Fruit fly (Drosophila melanogaster): ENCODE results near the gene Arf1.

Gene Arf1

dm6 chr3L:22871845-22872361 lies at the start of gene Arf1, which contains the start of gene CG11109 (continued):
- TF ChIP-seq nau (GFP tag; optimal IDR thresholded peaks at IDR 0.05) = peak; percentile 1
- no peak for TF ChIP-seq Neu2 (GFP tag; optimal IDR thresholded peaks at IDR 0.05; ENCODE audit: borderline replicate concordance)
- peak; percentile 7 for TF ChIP-seq gfzf (GFP tag; optimal IDR thresholded peaks at IDR 0.05)
- TF ChIP-seq Dad (GFP tag; optimal IDR thresholded peaks at IDR 0.05) = no peak
- no peak for TF ChIP-seq CG11093 (GFP tag; IDR thresholded peaks at IDR 0.05)
- no peak for TF ChIP-seq odd (GFP tag; optimal IDR thresholded peaks at IDR 0.05)
- peak; percentile 11 for TF ChIP-seq Fer1 (GFP tag; optimal IDR thresholded peaks at IDR 0.05)
- TF ChIP-seq CG1603 (tag; optimal IDR thresholded peaks at IDR 0.05) = peak; percentile 75
- peak; percentile 70 for TF ChIP-seq CG34224 (GFP tag; IDR thresholded peaks at IDR 0.05; ENCODE audit: partially characterized antibody)
- peak; percentile 19 for TF ChIP-seq nmo (GFP tag; optimal IDR thresholded peaks at IDR 0.05)
- peak; percentile 7 for TF ChIP-seq sqz (GFP tag; optimal IDR thresholded peaks at IDR 0.05)
- TF ChIP-seq CG14860 (GFP tag; IDR thresholded peaks at IDR 0.05; ENCODE audit: partially characterized antibody) = peak; percentile 60
- peak; percentile 44; the same call in 1 of the 2 replicates for TF ChIP-seq inv (GFP tag; IDR thresholded peaks at IDR 0.05; ENCODE audit: partially characterized antibody)
- peak; percentile 27; the same call in 1 of the 2 replicates for TF ChIP-seq onecut (GFP tag; IDR thresholded peaks at IDR 0.05)
- no peak for TF ChIP-seq CG7786 (GFP tag; optimal IDR thresholded peaks at IDR 0.05)
- 0 out of 3 replicates have a peak, but pooled peaks have one; percentile 11 for TF ChIP-seq CG2199 (GFP tag; IDR thresholded peaks at IDR 0.05)
- no peak for TF ChIP-seq CG16863 (GFP tag; optimal IDR thresholded peaks at IDR 0.05)
- peak; percentile 82 for TF ChIP-seq bbx (GFP tag; IDR thresholded peaks at IDR 0.05; ENCODE audit: partially characterized antibody)
- peak; percentile 7; the same call in 1 of the 3 replicates for TF ChIP-seq hb (GFP tag; IDR thresholded peaks at IDR 0.05; ENCODE audit: partially characterized antibody)
- TF ChIP-seq CG17328 (GFP tag; IDR thresholded peaks at IDR 0.05) = no peak
- TF ChIP-seq Nf-YB (GFP tag; optimal IDR thresholded peaks at IDR 0.05) = no peak
- peak; percentile 15 for TF ChIP-seq CG15479 (GFP tag; optimal IDR thresholded peaks at IDR 0.05)
- TF ChIP-seq nerfin-1 (tag; optimal IDR thresholded peaks at IDR 0.05) = peak; percentile 29
- no peak for TF ChIP-seq crc (GFP tag; optimal IDR thresholded peaks at IDR 0.05)
- TF ChIP-seq CG12219 (GFP tag; optimal IDR thresholded peaks at IDR 0.05) = peak; percentile 0
- TF ChIP-seq unc-4 (GFP tag; IDR thresholded peaks at IDR 0.05; ENCODE audit: partially characterized antibody) = peak; percentile 37
- TF ChIP-seq CG10321 (GFP tag; IDR thresholded peaks at IDR 0.05) = peak; percentile 93
- TF ChIP-seq CG1024 (GFP tag; IDR thresholded peaks at IDR 0.05) = no peak
- TF ChIP-seq CG13123 (GFP tag; optimal IDR thresholded peaks at IDR 0.05) = no peak
- TF ChIP-seq Side (GFP tag; optimal IDR thresholded peaks at IDR 0.05) = no peak
- peak; percentile 1 for TF ChIP-seq D19A (tag; optimal IDR thresholded peaks at IDR 0.05)
- TF ChIP-seq CG2129 (GFP tag; IDR thresholded peaks at IDR 0.05; ENCODE audit: partially characterized antibody) = peak; percentile 47
- peak; percentile 23 for TF ChIP-seq CG13296 (GFP tag; optimal IDR thresholded peaks at IDR 0.05)
- TF ChIP-seq CG8478 (optimal IDR thresholded peaks at IDR 0.05) = no peak
- TF ChIP-seq CG14014 (GFP tag; IDR thresholded peaks at IDR 0.05) = no peak
- TF ChIP-seq Dp (GFP tag; optimal IDR thresholded peaks at IDR 0.05) = peak; percentile 48
- 0 out of 3 replicates have a peak, but pooled peaks have one; percentile 22 for TF ChIP-seq CG34422 (GFP tag; IDR thresholded peaks at IDR 0.05)
- TF ChIP-seq fu2 (GFP tag; optimal IDR thresholded peaks at IDR 0.05) = no peak
- TF ChIP-seq Bgb (GFP tag; IDR thresholded peaks at IDR 0.05; ENCODE audit: partially characterized antibody) = peak; percentile 85
- TF ChIP-seq gsb (GFP tag; IDR thresholded peaks at IDR 0.05) = no peak
- no peak for TF ChIP-seq Ada2b (GFP tag; IDR thresholded peaks at IDR 0.05)
- peak; percentile 13 for TF ChIP-seq sna (GFP tag; IDR thresholded peaks at IDR 0.05; ENCODE audit: partially characterized antibody)
- TF ChIP-seq maf-S (GFP tag; optimal IDR thresholded peaks at IDR 0.05) = no peak
- TF ChIP-seq CG32767 (GFP tag; IDR thresholded peaks at IDR 0.05) = no peak
- TF ChIP-seq CG10147 (GFP tag; optimal IDR thresholded peaks at IDR 0.05) = no peak
- peak; percentile 59 for TF ChIP-seq vnd (GFP tag; IDR thresholded peaks at IDR 0.05; ENCODE audit: partially characterized antibody)
- TF ChIP-seq CG16813 (GFP tag; IDR thresholded peaks at IDR 0.05; ENCODE audit: partially characterized antibody) = peak; percentile 49
- TF ChIP-seq CG17912 (GFP tag; optimal IDR thresholded peaks at IDR 0.05) = peak; percentile 47
- TF ChIP-seq al (GFP tag; IDR thresholded peaks at IDR 0.05) = no peak

Measured in whole organism, embryonic.